Worm (Caenorhabditis elegans) whole organism, L4 larva: ENCODE measurements around the gene tsp-21.

Source experiments
- R02D3.7 ChIP-seq: fragments of 150-350 bp; sonication (generic microtip); optimal IDR thresholded peaks from 3 replicates; lab custom pipeline; 2014; ENCODE audit warnings: missing biosample characterization, missing genetic modification characterization
- fos-1 ChIP-seq: fragments of 150-350 bp; optimal IDR thresholded peaks from 2 replicates; lab custom pipeline; 2014; ENCODE audit warnings: missing biosample characterization, missing genetic modification characterization
- lin-39 ChIP-seq: fragments of 150-350 bp; optimal IDR thresholded peaks from 2 replicates; lab custom pipeline; 2014; ENCODE audit warnings: missing biosample characterization, missing genetic modification reagents, missing genetic modification characterization
- mdl-1 ChIP-seq, 2 experiments: fragments of 150-350 bp in 1 of 2; sonication (generic microtip) in 1 of 2; optimal IDR thresholded peaks; 2 replicates each; lab custom pipeline; 2014 to 2017; ENCODE audit warnings: missing biosample characterization in 2 of 2, missing genetic modification characterization in 2 of 2
- nhr-76 ChIP-seq: fragments of 150-350 bp; optimal IDR thresholded peaks from 2 replicates; lab custom pipeline; 2014; ENCODE audit warnings: missing biosample characterization, missing genetic modification characterization
- zag-1 ChIP-seq: fragments of 150-350 bp; optimal IDR thresholded peaks from 2 replicates; lab custom pipeline; 2014; ENCODE audit warnings: missing biosample characterization, missing genetic modification characterization

DNA sequence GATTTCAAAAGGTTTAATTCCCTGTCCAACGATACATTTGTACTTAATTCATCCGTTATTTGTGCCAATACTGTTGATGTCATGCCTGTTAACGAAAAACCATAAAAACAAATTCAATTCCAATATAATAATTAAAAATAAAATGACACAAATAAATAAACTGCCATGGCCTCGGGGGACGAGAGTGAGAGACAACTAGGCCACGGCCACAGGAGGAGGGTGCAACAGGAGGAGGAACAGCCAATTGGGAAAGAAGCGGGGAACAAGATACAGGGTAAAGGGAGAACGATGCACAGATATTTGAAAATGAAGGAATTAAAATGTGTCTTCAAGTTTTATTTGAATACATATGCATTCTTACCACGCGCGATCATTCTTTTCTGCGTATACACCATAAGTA, 14.8 kb upstream of the tsp-21 start, which contains the start of gene F21G4.6:
- TF ChIP-seq lin-39, result no peak
- no peak for TF ChIP-seq zag-1 (tag; lab: Kevin White, UChicago)
- TF ChIP-seq mdl-1 (tag; optimal IDR thresholded peaks at IDR 0.05; lab: Kevin White, UChicago), result no peak
- TF ChIP-seq nhr-76 (tag; lab: Kevin White, UChicago), result no peak
- no peak for TF ChIP-seq R02D3.7 (tag; lab: Kevin White, UChicago)
- TF ChIP-seq fos-1, result no peak
